Fruit fly (Drosophila melanogaster): ENCODE measurements around the gene HemK1.
A peak's percentile ranks its signal among the peaks of the same experiment; 100 is the strongest.

The HemK1 gene

dm6 chr2L:6502887-6503723 is 35.6 kb upstream of the HemK1 start (continued):
- TF ChIP-seq CG6163 (GFP tag; IDR thresholded peaks at IDR 0.05) (no peak), Lpt (GFP tag; optimal IDR thresholded peaks at IDR 0.05) (no peak), svp (GFP tag) (no peak), Gug (GFP tag; IDR thresholded peaks at IDR 0.05) (no peak), Ets96B (tag; optimal IDR thresholded peaks at IDR 0.05) (no peak)

DNA sequence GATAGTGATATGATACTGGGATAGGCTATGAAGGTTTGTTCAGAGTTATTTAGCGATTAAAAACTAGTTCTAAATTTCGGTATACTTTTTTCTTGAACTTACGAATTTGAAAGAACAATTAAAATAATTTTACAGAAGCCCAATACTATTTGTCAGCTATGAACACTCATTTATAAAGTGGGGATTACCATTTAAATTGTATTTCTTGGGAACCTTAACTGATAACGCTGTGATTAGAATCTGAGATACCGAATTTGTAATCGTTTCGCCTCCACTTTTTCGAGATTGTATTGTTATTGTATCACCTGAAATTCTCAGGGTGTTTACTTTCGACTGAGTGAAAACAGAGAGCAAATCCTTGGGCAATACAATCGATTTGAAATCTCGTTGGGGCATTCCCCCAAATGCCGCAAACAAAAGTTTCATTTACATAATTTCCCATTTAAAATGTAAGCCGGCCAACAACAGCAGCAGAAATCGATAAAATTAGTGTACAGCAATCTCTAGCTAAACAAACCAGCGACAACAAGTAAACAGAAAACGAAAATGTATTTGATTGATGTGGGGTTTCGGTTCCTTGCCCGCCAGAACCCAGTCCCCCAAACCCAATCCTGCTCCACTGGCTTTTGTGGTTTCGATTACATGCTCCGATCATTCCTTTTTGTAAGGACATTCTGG is 33.3 kb upstream of the HemK1 start:
- TF ChIP-seq Sox102F (GFP tag; optimal IDR thresholded peaks at IDR 0.05) (no peak), fkh (GFP tag; optimal IDR thresholded peaks at IDR 0.05) (peak; percentile 32)

- no peak for TF ChIP-seq Smox (GFP tag; optimal IDR thresholded peaks at IDR 0.05)
- TF ChIP-seq Eip93F (GFP tag; optimal IDR thresholded peaks at IDR 0.05), result no peak
- TF ChIP-seq CG8119 (GFP tag; IDR thresholded peaks at IDR 0.05), result peak; percentile 23; the same call in 1 of the 3 replicates
- TF ChIP-seq CG6163 (GFP tag; IDR thresholded peaks at IDR 0.05), result 0 out of 3 replicates have a peak, but pooled peaks have one; percentile 12
- peak; percentile 53 for TF ChIP-seq Sox14 (GFP tag; optimal IDR thresholded peaks at IDR 0.05)
- TF ChIP-seq CG6276 (GFP tag; optimal IDR thresholded peaks at IDR 0.05), result no peak
- no peak for TF ChIP-seq CG4318 (GFP tag; optimal IDR thresholded peaks at IDR 0.05)
- TF ChIP-seq Sox102F (GFP tag; optimal IDR thresholded peaks at IDR 0.05), result no peak
- TF ChIP-seq CG1621 (tag; optimal IDR thresholded peaks at IDR 0.05), result peak; percentile 71
- TF ChIP-seq CG3032 (tag; optimal IDR thresholded peaks at IDR 0.05), result peak; percentile 18
- TF ChIP-seq OdsH (GFP tag; optimal IDR thresholded peaks at IDR 0.05), result no peak
- no peak for TF ChIP-seq Gug (GFP tag; IDR thresholded peaks at IDR 0.05)
- no peak for TF ChIP-seq fkh (GFP tag; optimal IDR thresholded peaks at IDR 0.05)
- peak; percentile 37; the same call in 1 of the 3 replicates for TF ChIP-seq eg (GFP tag; IDR thresholded peaks at IDR 0.05)
- peak; percentile 28 for TF ChIP-seq CG3919 (GFP tag; optimal IDR thresholded peaks at IDR 0.05)
- peak; percentile 24 for TF ChIP-seq esn (GFP tag; optimal IDR thresholded peaks at IDR 0.05)
- no peak for TF ChIP-seq svp (GFP tag)
- TF ChIP-seq Hr4 (GFP tag; optimal IDR thresholded peaks at IDR 0.05), result no peak
- TF ChIP-seq Ets96B (tag; optimal IDR thresholded peaks at IDR 0.05), result no peak
- TF ChIP-seq CG32006 (GFP tag; optimal IDR thresholded peaks at IDR 0.05), result no peak
- TF ChIP-seq Ets21C (GFP tag; optimal IDR thresholded peaks at IDR 0.05), result no peak
- TF ChIP-seq salr (GFP tag; optimal IDR thresholded peaks at IDR 0.05), result no peak
- TF ChIP-seq Hr39 (GFP tag; optimal IDR thresholded peaks at IDR 0.05), result no peak
- TF ChIP-seq fd85E (GFP tag; optimal IDR thresholded peaks at IDR 0.05), result no peak
- no peak for TF ChIP-seq CG6808 (GFP tag; optimal IDR thresholded peaks at IDR 0.05)
- TF ChIP-seq CG6854 (GFP tag; optimal IDR thresholded peaks at IDR 0.05), result peak; percentile 66
- TF ChIP-seq CG15336 (GFP tag; IDR thresholded peaks at IDR 0.05), result no peak
- TF ChIP-seq dsx (GFP tag; optimal IDR thresholded peaks at IDR 0.05; ENCODE audit: poor library complexity, severe bottlenecking), result peak; percentile 6
- peak; percentile 80 for TF ChIP-seq Eip78C (GFP tag)
- TF ChIP-seq lz (GFP tag; optimal IDR thresholded peaks at IDR 0.05), result no peak
- TF ChIP-seq Eip75B (GFP tag; optimal IDR thresholded peaks at IDR 0.05), result no peak
- TF ChIP-seq CG6792 (GFP tag; optimal IDR thresholded peaks at IDR 0.05), result no peak
- TF ChIP-seq CG8319 (GFP tag; optimal IDR thresholded peaks at IDR 0.05), result no peak
- TF ChIP-seq CG11294 (GFP tag; IDR thresholded peaks at IDR 0.05), result no peak
- TF ChIP-seq fd59A (GFP tag; optimal IDR thresholded peaks at IDR 0.05), result no peak
- TF ChIP-seq CG11762 (GFP tag; optimal IDR thresholded peaks at IDR 0.05; ENCODE audit: insufficient read depth), result no peak
- no peak for TF ChIP-seq acj6 (GFP tag; optimal IDR thresholded peaks at IDR 0.05)
- no peak for TF ChIP-seq spab (GFP tag; optimal IDR thresholded peaks at IDR 0.05)
- TF ChIP-seq CG11902 (GFP tag; optimal IDR thresholded peaks at IDR 0.05), result no peak
- no peak for TF ChIP-seq Lpt (GFP tag; optimal IDR thresholded peaks at IDR 0.05)
- TF ChIP-seq CG16779 (tag; optimal IDR thresholded peaks at IDR 0.05), result no peak
- TF ChIP-seq pdm3 (GFP tag; optimal IDR thresholded peaks at IDR 0.05), result no peak
Measured at dm6 chr2L:6498448-6498847, 30.9 kb upstream of the HemK1 start, which contains the start of gene CG31637. Gene CG31637 (plus strand): TSS chr2L:6498647.
